Worm (Caenorhabditis elegans) whole organism, L4 larva: ENCODE measurements around the gene cyy-1.
A peak's percentile ranks its signal among the peaks of the same experiment; 100 is the strongest.

Experiments
- F10B5.3 ChIP-seq: sonication (generic microtip); optimal IDR thresholded peaks from 2 replicates; lab custom pipeline; 2016; ENCODE audit warnings: mild to moderate bottlenecking, missing genetic modification characterization, missing compliant biosample characterization
- F37D6.2 ChIP-seq: sonication (generic microtip); optimal IDR thresholded peaks from 2 replicates; lab custom pipeline; 2016; ENCODE audit warnings: mild to moderate bottlenecking, missing genetic modification characterization, missing compliant biosample characterization
- R02D3.7 ChIP-seq: fragments of 150-350 bp; sonication (generic microtip); optimal IDR thresholded peaks from 3 replicates; lab custom pipeline; 2014; ENCODE audit warnings: missing biosample characterization, missing genetic modification characterization
- T26A8.4 ChIP-seq: fragments of 200-800 bp; sonication (Bioruptor generic); IDR thresholded peaks from 2 replicates; pipeline ENCODE4 v1.3.6; 2022; ENCODE audit warnings: missing genetic modification characterization, missing compliant biosample characterization
- Y75B8A.6 ChIP-seq: fragments of 200-800 bp; sonication (Bioruptor generic); IDR thresholded peaks from 2 replicates; pipeline ENCODE4 v1.3.6; 2022; ENCODE audit warnings: missing genetic modification reagents, missing genetic modification characterization, missing compliant biosample characterization
- aha-1 ChIP-seq: fragments of 150-350 bp; peaks from one replicate; lab custom pipeline; 2014; ENCODE audit warnings: missing biosample characterization, missing genetic modification characterization
- ama-1 ChIP-seq: fragments of 150-350 bp; optimal IDR thresholded peaks from 2 replicates; lab custom pipeline; 2014; ENCODE audit warnings: inconsistent platforms, mixed read lengths
- ceh-20 ChIP-seq: fragments of 200-800 bp; sonication (Bioruptor generic); IDR thresholded peaks from 2 replicates; pipeline ENCODE4 v1.3.6; 2022; ENCODE audit warnings: missing genetic modification reagents, missing genetic modification characterization, missing compliant biosample characterization
- ceh-28 ChIP-seq: fragments of 150-350 bp; optimal IDR thresholded peaks from 2 replicates; lab custom pipeline; 2014; ENCODE audit warnings: missing biosample characterization, missing genetic modification reagents, missing genetic modification characterization
- ces-1 ChIP-seq: fragments of 150-350 bp; sonication (generic microtip); optimal IDR thresholded peaks from 4 replicates; lab custom pipeline; 2014; ENCODE audit warnings: missing biosample characterization, missing genetic modification reagents, missing genetic modification characterization
- ctbp-1 ChIP-seq: fragments of 200-800 bp; sonication (Bioruptor generic); IDR thresholded peaks from 2 replicates; pipeline ENCODE4 v1.3.6; 2022; ENCODE audit warnings: missing genetic modification reagents, missing genetic modification characterization, missing compliant biosample characterization
- daf-12 ChIP-seq: fragments of 150-350 bp; optimal IDR thresholded peaks from 2 replicates; lab custom pipeline; 2014; ENCODE audit warnings: missing biosample characterization, missing genetic modification reagents, missing genetic modification characterization
- daf-16 ChIP-seq, 3 experiments: sonication (generic microtip); optimal IDR thresholded peaks; 2 replicates each; lab custom pipeline; 2016 to 2017; ENCODE audit warnings: missing genetic modification characterization in 3 of 3, missing genetic modification reagents in 3 of 3, mild to moderate bottlenecking in 2 of 3, missing compliant biosample characterization in 2 of 3, missing biosample characterization in 1 of 3, moderate library complexity in 1 of 3
- dmd-8 ChIP-seq: fragments of 200-800 bp; sonication (Bioruptor generic); IDR thresholded peaks from 2 replicates; pipeline ENCODE4 v1.3.6; 2022; ENCODE audit warnings: missing genetic modification characterization, missing compliant biosample characterization
- dmd-9 ChIP-seq: fragments of 200-800 bp; sonication (Bioruptor generic); IDR thresholded peaks from 2 replicates; pipeline ENCODE4 v1.3.6; 2022; ENCODE audit warnings: missing genetic modification reagents, missing genetic modification characterization, missing compliant biosample characterization
- dpl-1 ChIP-seq: fragments of 150-350 bp; optimal IDR thresholded peaks from 2 replicates; lab custom pipeline; 2014; ENCODE audit warnings: missing biosample characterization, missing genetic modification reagents, missing genetic modification characterization
- duxl-1 ChIP-seq: sonication (generic microtip); optimal IDR thresholded peaks from 2 replicates; lab custom pipeline; 2016; ENCODE audit warnings: mild to moderate bottlenecking, missing genetic modification characterization, moderate library complexity, missing compliant biosample characterization; ENCODE audit not compliant: poor library complexity
- dve-1 ChIP-seq: sonication (generic microtip); optimal IDR thresholded peaks from 2 replicates; lab custom pipeline; 2017; ENCODE audit warnings: antibody characterized with exemption, mild to moderate bottlenecking, missing genetic modification characterization, missing compliant biosample characterization; ENCODE audit not compliant: insufficient read depth
- egl-43 ChIP-seq: fragments of 200-800 bp; sonication (Bioruptor generic); IDR thresholded peaks from 2 replicates; pipeline ENCODE4 v1.3.6; 2022; ENCODE audit warnings: missing genetic modification reagents, missing genetic modification characterization, missing compliant biosample characterization
- fkh-10 ChIP-seq: fragments of 150-350 bp; optimal IDR thresholded peaks from 2 replicates; lab custom pipeline; 2014; ENCODE audit warnings: missing biosample characterization, missing genetic modification reagents, missing genetic modification characterization
- fos-1 ChIP-seq: fragments of 150-350 bp; optimal IDR thresholded peaks from 2 replicates; lab custom pipeline; 2014; ENCODE audit warnings: missing biosample characterization, missing genetic modification characterization
- hif-1 ChIP-seq, 2 experiments: sonication (generic microtip); optimal IDR thresholded peaks; 2 replicates each; lab custom pipeline; 2016 to 2017; ENCODE audit warnings: missing compliant biosample characterization in 2 of 2, missing genetic modification characterization in 2 of 2, missing genetic modification reagents in 2 of 2, missing genotype in 2 of 2, mild to moderate bottlenecking in 1 of 2
- hlh-11 ChIP-seq: fragments of 200-800 bp; sonication (Bioruptor generic); optimal IDR thresholded peaks from 2 replicates; lab custom pipeline; 2018; ENCODE audit warnings: mild to moderate bottlenecking, missing genetic modification characterization, missing compliant biosample characterization
- hlh-30 ChIP-seq: sonication (generic microtip); optimal IDR thresholded peaks from 2 replicates; lab custom pipeline; 2017; ENCODE audit warnings: antibody characterized with exemption, mild to moderate bottlenecking, missing genetic modification characterization, missing compliant biosample characterization; ENCODE audit not compliant: insufficient read depth
- hmg-1.1 ChIP-seq: fragments of 200-800 bp; sonication (Bioruptor generic); IDR thresholded peaks from 2 replicates; pipeline ENCODE4 v1.3.6; 2022; ENCODE audit warnings: missing genetic modification reagents, missing genetic modification characterization, missing compliant biosample characterization
- lim-7 ChIP-seq: fragments of 200-800 bp; sonication (Bioruptor generic); IDR thresholded peaks from 2 replicates; pipeline ENCODE4 v1.3.6; 2022; ENCODE audit warnings: missing genetic modification characterization, missing compliant biosample characterization
- lin-15B ChIP-seq: fragments of 150-350 bp; sonication (generic microtip); optimal IDR thresholded peaks from 3 replicates; lab custom pipeline; 2014; ENCODE audit warnings: missing biosample characterization, missing genetic modification characterization
- lsy-2 ChIP-seq, 2 experiments: fragments of 150-350 bp in 1 of 2; sonication (generic microtip) in 1 of 2; optimal IDR thresholded peaks; 2 replicates each; lab custom pipeline; 2014 to 2017; ENCODE audit warnings: missing biosample characterization in 2 of 2, missing genetic modification characterization in 2 of 2
- mdt-29 ChIP-seq: fragments of 200-800 bp; sonication (Bioruptor generic); IDR thresholded peaks from 2 replicates; pipeline ENCODE4 v1.3.6; 2022; ENCODE audit warnings: missing genetic modification reagents, missing genetic modification characterization, missing compliant biosample characterization
- mep-1 ChIP-seq: fragments of 150-350 bp; sonication (generic microtip); optimal IDR thresholded peaks from 3 replicates; lab custom pipeline; 2014; ENCODE audit warnings: missing biosample characterization, missing genetic modification characterization
- mes-2 ChIP-seq: sonication (generic microtip); optimal IDR thresholded peaks from 2 replicates; lab custom pipeline; 2016; ENCODE audit warnings: missing genotype, mild to moderate bottlenecking, missing genetic modification characterization, missing compliant biosample characterization; ENCODE audit not compliant: poor library complexity, severe bottlenecking
- mxl-2 ChIP-seq: fragments of 200-800 bp; sonication (Bioruptor generic); conservative IDR thresholded peaks from 2 replicates; pipeline ENCODE4 v1.3.6; 2022; ENCODE audit warnings: missing genetic modification reagents, missing genetic modification characterization, missing compliant biosample characterization
- nhr-11 ChIP-seq: fragments of 150-350 bp; optimal IDR thresholded peaks from 2 replicates; lab custom pipeline; 2014; ENCODE audit warnings: missing biosample characterization, missing genetic modification characterization
- nhr-25 ChIP-seq: sonication (generic microtip); optimal IDR thresholded peaks from 2 replicates; lab custom pipeline; 2017; ENCODE audit warnings: missing genetic modification characterization, mild to moderate bottlenecking, missing compliant biosample characterization, antibody characterized with exemption, moderate library complexity, borderline replicate concordance; ENCODE audit not compliant: insufficient read depth
- nhr-28 ChIP-seq: fragments of 150-350 bp; optimal IDR thresholded peaks from 2 replicates; lab custom pipeline; 2014; ENCODE audit warnings: missing biosample characterization, missing genetic modification characterization
- nhr-41 ChIP-seq: fragments of 200-800 bp; sonication (Bioruptor generic); IDR thresholded peaks from 2 replicates; pipeline ENCODE4 v1.3.6; 2022; ENCODE audit warnings: missing genetic modification reagents, missing genetic modification characterization, missing compliant biosample characterization
- nhr-76 ChIP-seq: fragments of 150-350 bp; optimal IDR thresholded peaks from 2 replicates; lab custom pipeline; 2014; ENCODE audit warnings: missing biosample characterization, missing genetic modification characterization
- pha-4 ChIP-seq, 2 experiments: fragments of 150-350 bp in 1 of 2; fragments of 200-800 bp in 1 of 2; sonication (Bioruptor generic) in 1 of 2; IDR thresholded peaks in 1 of 2; optimal IDR thresholded peaks in 1 of 2; 2 replicates each; pipeline versions ENCODE4 v1.3.6 to Lab custom; 2014 to 2022; ENCODE audit warnings: missing genetic modification characterization in 2 of 2, missing genetic modification reagents in 2 of 2, missing biosample characterization in 1 of 2, missing compliant biosample characterization in 1 of 2
- rbr-2 ChIP-seq: sonication (generic microtip); optimal IDR thresholded peaks from 2 replicates; lab custom pipeline; 2016; ENCODE audit warnings: missing genotype, missing genetic modification characterization, missing compliant biosample characterization
- set-16 ChIP-seq: fragments of 200-800 bp; sonication (Bioruptor generic); IDR thresholded peaks from 2 replicates; pipeline ENCODE4 v1.3.6; 2022; ENCODE audit warnings: missing genetic modification reagents, missing genetic modification characterization, missing compliant biosample characterization
- skn-1 ChIP-seq: fragments of 150-350 bp; optimal IDR thresholded peaks from 2 replicates; lab custom pipeline; 2014; ENCODE audit warnings: missing biosample characterization, missing genetic modification characterization
- snpc-1.2 ChIP-seq: fragments of 200-800 bp; sonication (Bioruptor generic); IDR thresholded peaks from 2 replicates; pipeline ENCODE4 v1.3.6; 2022; ENCODE audit warnings: missing genetic modification reagents, missing genetic modification characterization, missing compliant biosample characterization
- spr-1 ChIP-seq: sonication (generic microtip); optimal IDR thresholded peaks from 2 replicates; lab custom pipeline; 2016; ENCODE audit warnings: mild to moderate bottlenecking, missing genetic modification characterization, missing compliant biosample characterization
- tra-1 ChIP-seq: fragments of 200-800 bp; sonication (Bioruptor generic); IDR thresholded peaks from 2 replicates; pipeline ENCODE4 v1.3.6; 2022; ENCODE audit warnings: missing genetic modification reagents, missing genetic modification characterization, missing compliant biosample characterization
- zip-11 ChIP-seq: fragments of 200-800 bp; sonication (Bioruptor generic); IDR thresholded peaks from 2 replicates; pipeline ENCODE4 v1.3.6; 2022; ENCODE audit warnings: missing genetic modification characterization, missing compliant biosample characterization
- ztf-7 ChIP-seq: fragments of 150-350 bp; optimal IDR thresholded peaks from 2 replicates; lab custom pipeline; 2014; ENCODE audit warnings: missing biosample characterization, missing genetic modification characterization

Gene cyy-1

DNA sequence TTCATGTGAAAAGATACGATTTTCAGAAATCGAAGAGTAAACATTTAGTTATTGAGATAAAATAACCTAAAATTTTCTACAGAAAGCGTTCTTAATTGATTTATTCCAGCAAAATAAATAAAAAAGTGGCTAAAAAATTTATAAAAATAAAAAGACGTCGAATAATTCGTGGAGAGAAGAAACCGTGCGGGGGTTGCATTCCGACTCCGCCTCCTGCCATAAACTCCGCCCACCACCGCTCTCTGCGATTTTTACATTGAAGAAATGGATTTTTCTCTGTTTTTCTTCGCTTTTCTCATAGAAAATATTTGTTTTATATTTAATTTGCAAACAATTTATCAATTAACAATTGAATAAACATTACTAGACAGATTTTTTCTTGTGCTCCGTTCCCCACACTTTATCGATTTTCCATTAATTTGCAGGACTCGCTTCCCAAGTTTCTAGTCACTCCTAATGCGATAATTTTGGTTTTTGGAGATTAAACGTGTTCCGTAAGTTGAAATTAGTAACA lies at the start of gene cyy-1, which contains the start of gene ubxn-4:
Gene cyy-1 (plus strand): TSS at position 426 of the 514 bp plus-strand sequence.
Gene ubxn-4 (minus strand): TSS at position 114 of the 514 bp plus-strand sequence.
- no peak for TF ChIP-seq zip-11 (GFP tag; lab: Robert Waterston, UW)
- peak; percentile 14 for TF ChIP-seq aha-1 (tag; lab: Kevin White, UChicago)
- TF ChIP-seq ceh-28, result no peak
- peak in 1 of 2 experiments; percentile 25 for TF ChIP-seq lsy-2 (tag; optimal IDR thresholded peaks at IDR 0.05; lab: Kevin White, UChicago)
- TF ChIP-seq dmd-9 (GFP tag; lab: Robert Waterston, UW), result no peak
- TF ChIP-seq mes-2, result peak; percentile 49
- no peak for TF ChIP-seq tra-1 (GFP tag; lab: Robert Waterston, UW)
- no peak for TF ChIP-seq set-16 (GFP tag; lab: Robert Waterston, UW)
- TF ChIP-seq lim-7, result no peak
- no peak for TF ChIP-seq rbr-2 (tag; lab: Kevin White, UChicago)
- TF ChIP-seq, all 104 proteins: peak for 3

DNA sequence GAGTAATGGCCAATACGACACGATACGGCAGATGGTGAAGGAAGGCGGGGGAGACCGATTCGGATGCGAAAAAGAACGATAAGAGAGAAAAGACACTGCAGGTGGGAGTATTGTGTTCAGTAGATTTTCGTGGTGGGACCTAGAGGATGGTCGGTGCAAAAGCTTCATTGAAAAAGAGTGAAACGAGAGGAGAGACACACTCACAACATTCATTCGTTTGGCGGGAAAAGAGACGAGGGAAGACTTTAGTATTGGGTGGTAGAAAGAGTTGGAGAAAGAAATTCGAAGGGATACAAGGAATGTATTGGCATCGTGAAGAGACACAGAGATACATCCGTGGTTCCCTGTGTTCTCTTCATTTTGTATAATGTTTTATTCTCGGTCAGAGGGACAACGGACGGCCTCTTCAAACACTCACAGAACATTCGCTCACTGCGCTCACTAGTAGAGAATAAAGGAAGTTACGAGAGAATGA lies 49.2 kb upstream of the cyy-1 start:
- TF ChIP-seq hlh-11, result peak; percentile 83
- TF ChIP-seq lin-15B, result no peak
- no peak for TF ChIP-seq mxl-2
- TF ChIP-seq hmg-1.1 (GFP tag; lab: Robert Waterston, UW), result peak; percentile 84
- no peak for TF ChIP-seq R02D3.7
- TF ChIP-seq duxl-1 (tag; lab: Kevin White, UChicago), result peak; percentile 37
- peak in 1 of 2 experiments; percentile 28 for TF ChIP-seq daf-16 (GFP tag; optimal IDR thresholded peaks at IDR 0.05; lab: Kevin White, UChicago)
- TF ChIP-seq daf-16 (tag; optimal IDR thresholded peaks at IDR 0.05; lab: Kevin White, UChicago), result peak; percentile 15
- no peak for TF ChIP-seq nhr-76 (tag; lab: Kevin White, UChicago)
- no peak for TF ChIP-seq mdt-29 (GFP tag; lab: Robert Waterston, UW)
- TF ChIP-seq nhr-11 (tag; lab: Kevin White, UChicago), result peak; percentile 86
- TF ChIP-seq pha-4 (GFP tag; IDR thresholded peaks at IDR 0.05; lab: Robert Waterston, UW), result no peak
- peak; percentile 43 for TF ChIP-seq pha-4 (tag; optimal IDR thresholded peaks at IDR 0.05; lab: Kevin White, UChicago)
- TF ChIP-seq ces-1, result peak; percentile 64
- TF ChIP-seq dve-1 (tag; lab: Kevin White, UChicago), result peak; percentile 83
- TF ChIP-seq nhr-28, result peak; percentile 66
- TF ChIP-seq ctbp-1 (GFP tag; lab: Robert Waterston, UW), result peak; percentile 65
- TF ChIP-seq fkh-10 (GFP tag; lab: Kevin White, UChicago), result peak; percentile 33
- TF ChIP-seq rbr-2 (tag; lab: Kevin White, UChicago), result peak; percentile 81
- TF ChIP-seq nhr-25 (tag; lab: Kevin White, UChicago), result peak; percentile 59
- peak; percentile 92 for TF ChIP-seq mep-1 (tag; lab: Kevin White, UChicago)
- no peak for TF ChIP-seq F10B5.3
- no peak for TF ChIP-seq Y75B8A.6 (GFP tag; lab: Robert Waterston, UW)
- peak; percentile 73 for TF ChIP-seq dpl-1 (GFP tag; lab: Kevin White, UChicago)
- TF ChIP-seq hlh-30 (tag; lab: Kevin White, UChicago), result peak; percentile 68
- no peak for TF ChIP-seq spr-1 (tag; lab: Kevin White, UChicago)
- TF ChIP-seq F37D6.2 (tag; lab: Kevin White, UChicago), result peak; percentile 50
- TF ChIP-seq fos-1 (tag; lab: Kevin White, UChicago), result no peak
- TF ChIP-seq aha-1 (tag; lab: Kevin White, UChicago), result peak; percentile 86
- no peak for TF ChIP-seq daf-12 (tag; lab: Kevin White, UChicago)
- TF ChIP-seq egl-43 (GFP tag; lab: Robert Waterston, UW), result no peak; the same call in 1 of the 2 replicates
- TF ChIP-seq T26A8.4 (GFP tag; lab: Robert Waterston, UW), result peak; percentile 51
- TF ChIP-seq snpc-1.2 (GFP tag; lab: Robert Waterston, UW), result no peak
- TF ChIP-seq ztf-7 (tag; lab: Kevin White, UChicago), result peak; percentile 50
- TF ChIP-seq ama-1 (lab: Kevin White, UChicago), result peak; percentile 43
- TF ChIP-seq lim-7, result peak; percentile 49; the same call in 1 of the 2 replicates
- TF ChIP-seq nhr-41 (GFP tag; lab: Robert Waterston, UW), result no peak
- TF ChIP-seq ceh-20 (GFP tag; lab: Robert Waterston, UW), result 0 out of 2 replicates have a peak, but pooled peaks have one; percentile 14
- no peak for TF ChIP-seq zip-11 (GFP tag; lab: Robert Waterston, UW)
- TF ChIP-seq skn-1 (tag; lab: Kevin White, UChicago), result no peak
- TF ChIP-seq hif-1 (tag; optimal IDR thresholded peaks at IDR 0.05; lab: Kevin White, UChicago), result peak in 1 of 2 experiments; percentile 49
- TF ChIP-seq dmd-8 (GFP tag; lab: Robert Waterston, UW), result no peak
